Fruit fly (Drosophila melanogaster) whole organism, embryonic: Measurements from ENCODE around the gene inaE.

Experiments
- Ada2b ChIP-seq: fragments of 200-800 bp; sonication (Bioruptor generic); IDR thresholded peaks from 2 replicates; pipeline ENCODE4 v1.3.6; 2022; ENCODE audit warnings: missing biosample characterization, missing genetic modification characterization
- BEAF-32 ChIP-seq: fragments of 200-800 bp; sonication (Bioruptor generic); optimal IDR thresholded peaks from 3 replicates; lab custom pipeline; 2017; ENCODE audit warnings: missing biosample characterization, missing genetic modification characterization, mild to moderate bottlenecking, moderate library complexity, missing genetic modification reagents
- CG1024 ChIP-seq: fragments of 200-800 bp; sonication (Bioruptor generic); IDR thresholded peaks from 2 replicates; pipeline ENCODE4 v1.3.6; 2022; ENCODE audit warnings: missing biosample characterization, missing genetic modification characterization
- CG10366 ChIP-seq: fragments of 200-800 bp; sonication (Bioruptor generic); IDR thresholded peaks from 2 replicates; pipeline ENCODE4 v1.3.6; 2022; ENCODE audit warnings: missing biosample characterization, missing genetic modification characterization
- CG10979 ChIP-seq: fragments of 200-800 bp; sonication (Bioruptor generic); optimal IDR thresholded peaks from 2 replicates; lab custom pipeline; 2018; ENCODE audit warnings: missing biosample characterization, mild to moderate bottlenecking, missing genetic modification characterization, moderate library complexity
- CG11085 ChIP-seq: fragments of 200-800 bp; sonication (Bioruptor generic); IDR thresholded peaks from 2 replicates; pipeline ENCODE4 v1.3.6; 2022; ENCODE audit warnings: missing biosample characterization, missing genetic modification characterization
- CG11723 ChIP-seq: fragments of 200-800 bp; sonication (Bioruptor generic); optimal IDR thresholded peaks from 2 replicates; lab custom pipeline; 2017; ENCODE audit warnings: missing biosample characterization, mild to moderate bottlenecking, missing genetic modification characterization
- CG13123 ChIP-seq: fragments of 200-800 bp; sonication (Bioruptor generic); optimal IDR thresholded peaks from 2 replicates; lab custom pipeline; 2016; ENCODE audit warnings: missing biosample characterization, missing genetic modification characterization
- CG13775 ChIP-seq: fragments of 200-800 bp; sonication (Bioruptor generic); optimal IDR thresholded peaks from 3 replicates; lab custom pipeline; 2017; ENCODE audit warnings: missing biosample characterization, mild to moderate bottlenecking, missing genetic modification characterization
- CG14860 ChIP-seq: fragments of 200-800 bp; sonication (Bioruptor generic); IDR thresholded peaks from 3 replicates; pipeline ENCODE4 v1.3.6; 2022; ENCODE audit warnings: missing biosample characterization, missing genetic modification characterization; ENCODE audit not compliant: partially characterized antibody
- CG15479 ChIP-seq: fragments of 200-800 bp; sonication (Bioruptor generic); optimal IDR thresholded peaks from 3 replicates; lab custom pipeline; 2019; ENCODE audit warnings: missing biosample characterization, mild to moderate bottlenecking, missing genetic modification characterization, moderate library complexity
- CG15514 ChIP-seq: fragments of 200-800 bp; sonication (Bioruptor generic); optimal IDR thresholded peaks from 3 replicates; lab custom pipeline; 2017; ENCODE audit warnings: missing biosample characterization, missing genetic modification characterization, mild to moderate bottlenecking, moderate library complexity, missing genetic modification reagents
- CG16813 ChIP-seq: fragments of 200-800 bp; sonication (Bioruptor generic); IDR thresholded peaks from 3 replicates; pipeline ENCODE4 v1.3.6; 2022; ENCODE audit warnings: missing biosample characterization, missing genetic modification characterization; ENCODE audit not compliant: partially characterized antibody
- CG17568 ChIP-seq: fragments of 200-800 bp; sonication (Bioruptor generic); optimal IDR thresholded peaks from 2 replicates; lab custom pipeline; 2018; ENCODE audit warnings: missing biosample characterization, mild to moderate bottlenecking, missing genetic modification characterization, moderate library complexity
- CG17802 ChIP-seq: fragments of 200-800 bp; sonication (Bioruptor generic); optimal IDR thresholded peaks from 2 replicates; lab custom pipeline; 2018; ENCODE audit warnings: missing biosample characterization, mild to moderate bottlenecking, missing genetic modification characterization, moderate library complexity
- CG2116 ChIP-seq: fragments of 200-800 bp; sonication (Bioruptor generic); optimal IDR thresholded peaks from 3 replicates; lab custom pipeline; 2018; ENCODE audit warnings: missing biosample characterization, mild to moderate bottlenecking, missing genetic modification characterization
- CG2712 ChIP-seq: fragments of 200-800 bp; optimal IDR thresholded peaks from 3 replicates; lab custom pipeline; 2019; ENCODE audit warnings: missing biosample characterization, mild to moderate bottlenecking, missing genetic modification characterization, moderate library complexity
- CG34224 ChIP-seq: fragments of 200-800 bp; sonication (Bioruptor generic); IDR thresholded peaks from 3 replicates; pipeline ENCODE4 v1.3.6; 2022; ENCODE audit warnings: missing biosample characterization, missing genetic modification characterization; ENCODE audit not compliant: partially characterized antibody
- CG4617 ChIP-seq: fragments of 200-800 bp; sonication (Bioruptor generic); optimal IDR thresholded peaks from 3 replicates; lab custom pipeline; 2016; ENCODE audit warnings: missing biosample characterization, missing genetic modification characterization, borderline replicate concordance
- CG5180 ChIP-seq: fragments of 200-800 bp; sonication (Bioruptor generic); optimal IDR thresholded peaks from 3 replicates; lab custom pipeline; 2017; ENCODE audit warnings: missing biosample characterization, missing genetic modification characterization, mild to moderate bottlenecking, moderate library complexity, missing genetic modification reagents
- CG7745 ChIP-seq: fragments of 200-800 bp; sonication (Bioruptor generic); optimal IDR thresholded peaks from 2 replicates; lab custom pipeline; 2018; ENCODE audit warnings: missing biosample characterization, mild to moderate bottlenecking, missing genetic modification characterization, moderate library complexity
- CG9797 ChIP-seq: fragments of 200-800 bp; sonication (Bioruptor generic); optimal IDR thresholded peaks from 3 replicates; lab custom pipeline; 2018; ENCODE audit warnings: missing biosample characterization, mild to moderate bottlenecking, missing genetic modification characterization
- CG9876 ChIP-seq: fragments of 200-800 bp; sonication (Bioruptor generic); optimal IDR thresholded peaks from 2 replicates; lab custom pipeline; 2016; ENCODE audit warnings: missing biosample characterization, missing genetic modification characterization
- CHES-1-like ChIP-seq: fragments of 200-800 bp; sonication (Bioruptor generic); optimal IDR thresholded peaks from 2 replicates; lab custom pipeline; 2016; ENCODE audit warnings: missing biosample characterization, missing genetic modification characterization
- Deaf1 ChIP-seq: fragments of 200-800 bp; optimal IDR thresholded peaks from 3 replicates; lab custom pipeline; 2019; ENCODE audit warnings: missing biosample characterization, mild to moderate bottlenecking, missing genetic modification characterization, moderate library complexity
- Dip2 ChIP-seq: fragments of 200-800 bp; sonication (Bioruptor generic); IDR thresholded peaks from 2 replicates; pipeline ENCODE4 v1.3.6; 2022; ENCODE audit warnings: missing biosample characterization, missing genetic modification characterization
- Dref ChIP-seq: fragments of 200-800 bp; sonication (Bioruptor generic); IDR thresholded peaks from 2 replicates; pipeline ENCODE4 v1.3.6; 2022; ENCODE audit warnings: missing biosample characterization, missing genetic modification characterization
- Hand ChIP-seq: fragments of 200-800 bp; sonication (Bioruptor generic); optimal IDR thresholded peaks from 2 replicates; lab custom pipeline; 2017; ENCODE audit warnings: mild to moderate bottlenecking, missing biosample characterization, missing genetic modification reagents, missing genetic modification characterization
- Hr39 ChIP-seq: fragments of >200 bp; optimal IDR thresholded peaks from 2 replicates; lab custom pipeline; 2017
- Jarid2 ChIP-seq: fragments of 200-800 bp; sonication (Bioruptor generic); optimal IDR thresholded peaks from 3 replicates; lab custom pipeline; 2017; ENCODE audit warnings: mild to moderate bottlenecking, missing biosample characterization, missing genetic modification reagents, missing genetic modification characterization
- Lhr ChIP-seq: fragments of 200-800 bp; sonication (Bioruptor generic); optimal IDR thresholded peaks from 3 replicates; lab custom pipeline; 2017; ENCODE audit warnings: mild to moderate bottlenecking, missing biosample characterization, missing genetic modification reagents, missing genetic modification characterization
- NFAT ChIP-seq: fragments of 200-800 bp; sonication (Bioruptor generic); IDR thresholded peaks from 2 replicates; pipeline ENCODE4 v1.3.6; 2022; ENCODE audit warnings: missing biosample characterization, missing genetic modification characterization
- Ravus ChIP-seq: fragments of 200-800 bp; sonication (Bioruptor generic); IDR thresholded peaks from 2 replicates; pipeline ENCODE4 v1.3.6; 2022; ENCODE audit warnings: missing biosample characterization, missing genetic modification characterization
- Sox100B ChIP-seq: fragments of 200-800 bp; sonication (Bioruptor generic); optimal IDR thresholded peaks from 3 replicates; lab custom pipeline; 2018; ENCODE audit warnings: missing biosample characterization, mild to moderate bottlenecking, missing genetic modification characterization
- Sry-β ChIP-seq: fragments of 200-800 bp; sonication (Bioruptor generic); optimal IDR thresholded peaks from 2 replicates; lab custom pipeline; 2018; ENCODE audit warnings: missing biosample characterization, mild to moderate bottlenecking, missing genetic modification characterization, moderate library complexity
- Tbp ChIP-seq: fragments of >200 bp; optimal IDR thresholded peaks from 2 replicates; lab custom pipeline; 2018; ENCODE audit warnings: missing biosample characterization, missing genetic modification characterization
- ac ChIP-seq: fragments of 200-800 bp; sonication (Bioruptor generic); optimal IDR thresholded peaks from 3 replicates; lab custom pipeline; 2017; ENCODE audit warnings: missing biosample characterization, mild to moderate bottlenecking, missing genetic modification characterization
- amos ChIP-seq: fragments of 200-800 bp; sonication (Bioruptor generic); IDR thresholded peaks from 2 replicates; pipeline ENCODE4 v1.3.6; 2022; ENCODE audit warnings: missing biosample characterization, missing genetic modification characterization; ENCODE audit not compliant: partially characterized antibody
- bcd ChIP-seq: fragments of 200-800 bp; sonication (Bioruptor generic); optimal IDR thresholded peaks from 2 replicates; lab custom pipeline; 2017; ENCODE audit warnings: missing biosample characterization, mild to moderate bottlenecking, missing genetic modification characterization
- danr ChIP-seq: fragments of 200-800 bp; sonication (Bioruptor generic); IDR thresholded peaks from 2 replicates; pipeline ENCODE4 v1.3.6; 2022; ENCODE audit warnings: missing biosample characterization, missing genetic modification characterization
- esg ChIP-seq: fragments of 200-800 bp; sonication (Bioruptor generic); conservative IDR thresholded peaks from 2 replicates; pipeline ENCODE4 v1.3.6; 2022; ENCODE audit warnings: missing biosample characterization, missing genetic modification characterization
- inv ChIP-seq: fragments of 200-800 bp; sonication (Bioruptor generic); IDR thresholded peaks from 2 replicates; pipeline ENCODE4 v1.3.6; 2022; ENCODE audit warnings: missing biosample characterization, missing genetic modification characterization; ENCODE audit not compliant: partially characterized antibody
- org-1 ChIP-seq: fragments of 200-800 bp; sonication (Bioruptor generic); optimal IDR thresholded peaks from 2 replicates; lab custom pipeline; 2017; ENCODE audit warnings: missing biosample characterization, missing genetic modification characterization
- row ChIP-seq: fragments of 200-800 bp; sonication (Bioruptor generic); IDR thresholded peaks from 3 replicates; pipeline ENCODE4 v1.3.6; 2022; ENCODE audit warnings: missing biosample characterization, missing genetic modification characterization
- scrt ChIP-seq: fragments of 200-800 bp; sonication (Bioruptor generic); optimal IDR thresholded peaks from 2 replicates; lab custom pipeline; 2018; ENCODE audit warnings: missing biosample characterization, mild to moderate bottlenecking, missing genetic modification characterization, moderate library complexity
- sug ChIP-seq: fragments of 200-800 bp; optimal IDR thresholded peaks from 2 replicates; lab custom pipeline; 2019; ENCODE audit warnings: missing biosample characterization, mild to moderate bottlenecking, missing genetic modification characterization, moderate library complexity
- tll ChIP-seq, 2 experiments: fragments of 200-800 bp in 1 of 2; fragments of >200 bp in 1 of 2; sonication (Bioruptor generic) in 1 of 2; optimal IDR thresholded peaks; 2 replicates each; lab custom pipeline; 2017 to 2019; ENCODE audit warnings: missing biosample characterization in 2 of 2, missing genetic modification characterization in 2 of 2, mild to moderate bottlenecking in 1 of 2, moderate library complexity in 1 of 2
- tna ChIP-seq: fragments of 200-800 bp; sonication (Bioruptor generic); IDR thresholded peaks from 2 replicates; pipeline ENCODE4 v1.3.6; 2022; ENCODE audit warnings: missing biosample characterization, missing genetic modification characterization; ENCODE audit not compliant: partially characterized antibody
- wdn ChIP-seq: fragments of 200-800 bp; sonication (Bioruptor generic); IDR thresholded peaks from 2 replicates; pipeline ENCODE4 v1.3.6; 2022; ENCODE audit warnings: missing biosample characterization, missing genetic modification characterization
- zfh1 ChIP-seq: fragments of 200-800 bp; sonication (Bioruptor generic); IDR thresholded peaks from 3 replicates; pipeline ENCODE4 v1.3.6; 2022; ENCODE audit warnings: missing biosample characterization, missing genetic modification characterization

The inaE gene

dm6 chrX:13783534-13783949 is at the start of gene inaE (continued):
- TF ChIP-seq tll (GFP tag; optimal IDR thresholded peaks at IDR 0.05; lab: Kevin White, UChicago) (no peak), CG9797 (GFP tag; lab: Kevin White, UChicago) (peak; percentile 18), CG34224 (GFP tag; lab: Robert Waterston, UW) (peak; percentile 32; the same call in 1 of the 3 replicates), Ravus (no peak), Deaf1 (tag; lab: Kevin White, UChicago) (peak; percentile 10), scrt (GFP tag; lab: Kevin White, UChicago) (peak; percentile 31), amos (GFP tag; lab: Robert Waterston, UW) (peak; percentile 45; the same call in 1 of the 2 replicates), Dref (GFP tag; lab: Robert Waterston, UW) (peak; percentile 86), CG15514 (GFP tag; lab: Kevin White, UChicago) (peak; percentile 79), CG10366 (no peak), Dip2 (GFP tag; lab: Robert Waterston, UW) (no peak), Hand (GFP tag; lab: Kevin White, UChicago) (peak; percentile 38), CG2116 (GFP tag; lab: Kevin White, UChicago) (peak; percentile 62), CG16813 (GFP tag; lab: Robert Waterston, UW) (0 out of 3 replicates have a peak, but pooled peaks have one; percentile 40), ac (no peak), zfh1 (0 out of 3 replicates have a peak, but pooled peaks have one; percentile 37), CG4617 (GFP tag; lab: Kevin White, UChicago) (no peak), CHES-1-like (GFP tag; lab: Kevin White, UChicago) (peak; percentile 20), NFAT (GFP tag; lab: Robert Waterston, UW) (no peak), Ada2b (no peak), Jarid2 (GFP tag; lab: Kevin White, UChicago) (peak; percentile 86), CG14860 (GFP tag; lab: Robert Waterston, UW) (0 out of 3 replicates have a peak, but pooled peaks have one; percentile 35), CG5180 (peak; percentile 84)

dm6 chrX:13734866-13735265 is 48.6 kb upstream of the inaE start:
- TF ChIP-seq CG17568 (no peak), row (peak; percentile 28; the same call in 1 of the 3 replicates), wdn (GFP tag; lab: Robert Waterston, UW) (no peak), CG2712 (peak; percentile 22), Hr39 (lab: Kevin White, UChicago) (no peak), org-1 (GFP tag; lab: Kevin White, UChicago) (no peak), CG10979 (tag; lab: Kevin White, UChicago) (peak; percentile 29), Tbp (no peak), bcd (no peak), CG1024 (GFP tag; lab: Robert Waterston, UW) (no peak), CG15479 (GFP tag; lab: Kevin White, UChicago) (no peak), danr (no peak), esg (no peak), BEAF-32 (GFP tag; lab: Kevin White, UChicago) (no peak), Sry-β (GFP tag; lab: Kevin White, UChicago) (no peak), Lhr (GFP tag; lab: Kevin White, UChicago) (no peak), Sox100B (GFP tag; lab: Kevin White, UChicago) (peak; percentile 29), CG17802 (tag; lab: Kevin White, UChicago) (no peak), CG11723 (GFP tag; lab: Kevin White, UChicago) (no peak), sug (tag; lab: Kevin White, UChicago) (no peak), CG13123 (GFP tag; lab: Kevin White, UChicago) (no peak), inv (GFP tag; lab: Robert Waterston, UW) (no peak), CG11085 (GFP tag; lab: Robert Waterston, UW) (no peak), CG9876 (no peak), CG7745 (tag; lab: Kevin White, UChicago) (no peak), CG13775 (GFP tag; lab: Kevin White, UChicago) (no peak), tna (GFP tag; lab: Robert Waterston, UW) (no peak)
